Worm (Caenorhabditis elegans) whole organism, L3 larva: ENCODE measurements around the gene cpr-4.

ENCODE experiments used
- lin-39 ChIP-seq: fragments of 150-350 bp; optimal IDR thresholded peaks from 2 replicates; lab custom pipeline; 2018; ENCODE audit warnings: missing biosample characterization, missing genetic modification reagents, missing genetic modification characterization
- nhr-43 ChIP-seq: sonication (generic microtip); optimal IDR thresholded peaks from 2 replicates; lab custom pipeline; 2016; ENCODE audit warnings: mild to moderate bottlenecking, missing genetic modification characterization, missing compliant biosample characterization; ENCODE audit not compliant: poor library complexity, severe bottlenecking
- snpc-4 ChIP-seq: fragments of 150-350 bp; optimal IDR thresholded peaks from 2 replicates; lab custom pipeline; 2014; ENCODE audit warnings: missing biosample characterization, missing genetic modification characterization

Gene cpr-4

ce11 chrV:6662505-6662904 is 48.0 kb downstream of the cpr-4 start:
- TF ChIP-seq snpc-4 (tag; lab: Kevin White, UChicago) = no peak
- TF ChIP-seq lin-39 (tag; lab: Kevin White, UChicago) = no peak
- no peak for TF ChIP-seq nhr-43
